Worm (Caenorhabditis elegans): ENCODE data around the gene sru-6.

sru-6 gene

DNA sequence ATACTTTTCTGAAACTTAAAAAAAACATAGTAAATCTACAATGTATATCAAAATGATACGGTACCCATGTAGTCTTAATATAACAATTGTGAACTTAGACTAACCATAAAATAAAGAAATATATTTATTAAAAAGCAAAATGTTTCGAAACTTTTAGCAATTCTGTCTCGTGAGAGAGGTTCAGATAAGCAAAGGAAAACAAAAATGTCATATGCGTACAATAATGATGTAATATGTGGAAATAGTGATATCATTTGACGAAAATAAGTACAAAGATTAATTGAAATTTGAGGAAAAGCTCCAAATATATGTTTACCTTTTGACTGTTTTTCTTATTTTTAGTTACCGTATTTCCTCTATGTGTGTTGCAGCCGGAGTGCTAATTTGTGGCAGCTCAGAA lies 23.7 kb downstream of the sru-6 start (continued):
- TF ChIP-seq Y75B8A.6 (GFP tag; IDR thresholded peaks at IDR 0.05), result no peak
- no peak for TF ChIP-seq R02D3.7 (tag; optimal IDR thresholded peaks at IDR 0.05)
- TF ChIP-seq lin-15B (tag; optimal IDR thresholded peaks at IDR 0.05), result no peak
- TF ChIP-seq saeg-2 (GFP tag; IDR thresholded peaks at IDR 0.05), result no peak
- no peak for TF ChIP-seq dmd-6 (GFP tag; IDR thresholded peaks at IDR 0.05)
- no peak for TF ChIP-seq daf-16 (GFP tag; optimal IDR thresholded peaks at IDR 0.05)
- TF ChIP-seq daf-16 (tag; optimal IDR thresholded peaks at IDR 0.05), result peak; percentile 72
- no peak for TF ChIP-seq ceh-44 (GFP tag; IDR thresholded peaks at IDR 0.05)
- no peak for TF ChIP-seq Y48G9A.11 (GFP tag; IDR thresholded peaks at IDR 0.05)
- no peak for TF ChIP-seq nhr-111 (GFP tag; optimal IDR thresholded peaks at IDR 0.05)
- TF ChIP-seq mxl-2 (GFP tag; conservative IDR thresholded peaks at IDR 0.05), result no peak
- TF ChIP-seq Y105C5A.15 (GFP tag; IDR thresholded peaks at IDR 0.05), result no peak
- TF ChIP-seq dve-1 (tag; optimal IDR thresholded peaks at IDR 0.05; ENCODE audit: insufficient read depth), result peak; percentile 40
- peak; percentile 15 for TF ChIP-seq nhr-77 (tag; optimal IDR thresholded peaks at IDR 0.05)
- TF ChIP-seq hlh-30 (tag; optimal IDR thresholded peaks at IDR 0.05; ENCODE audit: insufficient read depth), result peak; percentile 10
- TF ChIP-seq ces-1 (GFP tag; optimal IDR thresholded peaks at IDR 0.05), result no peak
- TF ChIP-seq ceh-20 (GFP tag; IDR thresholded peaks at IDR 0.05), result no peak
- TF ChIP-seq T20F7.1 (GFP tag; optimal IDR thresholded peaks at IDR 0.05), result peak; percentile 55
- no peak for TF ChIP-seq daf-12 (tag; optimal IDR thresholded peaks at IDR 0.05)
- TF ChIP-seq T26A8.4 (GFP tag; IDR thresholded peaks at IDR 0.05), result no peak
- no peak for TF ChIP-seq nhr-48 (tag; optimal IDR thresholded peaks at IDR 0.05)
- TF ChIP-seq mep-1 (tag; optimal IDR thresholded peaks at IDR 0.05), result peak; percentile 3
- no peak for TF ChIP-seq fkh-10 (GFP tag; optimal IDR thresholded peaks at IDR 0.05)
- TF ChIP-seq vab-7 (GFP tag; IDR thresholded peaks at IDR 0.05), result no peak
- TF ChIP-seq ztf-11 (tag; optimal IDR thresholded peaks at IDR 0.05), result no peak
- no peak for TF ChIP-seq spr-3 (GFP tag; optimal IDR thresholded peaks at IDR 0.05)
- TF ChIP-seq ctbp-1 (GFP tag; IDR thresholded peaks at IDR 0.05), result no peak
- TF ChIP-seq F49E8.2 (tag; optimal IDR thresholded peaks at IDR 0.05; ENCODE audit: borderline replicate concordance), result no peak
- no peak for TF ChIP-seq arid-1 (GFP tag; conservative IDR thresholded peaks at IDR 0.05)
- no peak for TF ChIP-seq nhr-25 (tag; optimal IDR thresholded peaks at IDR 0.05; ENCODE audit: borderline replicate concordance, insufficient read depth)
- TF ChIP-seq dmd-8 (GFP tag; IDR thresholded peaks at IDR 0.05), result no peak

- peak in 1 of 2 experiments; percentile 88 for TF ChIP-seq unc-62 (GFP tag; optimal IDR thresholded peaks at IDR 0.05 in 1 of 2)
- TF ChIP-seq unc-62 (tag; optimal IDR thresholded peaks at IDR 0.05), result no peak
- TF ChIP-seq ceh-28 (tag; optimal IDR thresholded peaks at IDR 0.05), result no peak
- no peak for TF ChIP-seq mxl-3 (GFP tag; optimal IDR thresholded peaks at IDR 0.05)
- no peak for TF ChIP-seq tra-1 (GFP tag; IDR thresholded peaks at IDR 0.05)
- TF ChIP-seq dmd-6 (GFP tag; IDR thresholded peaks at IDR 0.05), result peak; percentile 36
- TF ChIP-seq cey-2 (tag; optimal IDR thresholded peaks at IDR 0.05; ENCODE audit: borderline replicate concordance, insufficient read depth), result peak; percentile 20
- TF ChIP-seq mdl-1 (tag; optimal IDR thresholded peaks at IDR 0.05), result peak in 1 of 2 experiments; percentile 74
- peak; percentile 19 for TF ChIP-seq nhr-77 (tag; optimal IDR thresholded peaks at IDR 0.05)
- TF ChIP-seq zag-1 (tag; optimal IDR thresholded peaks at IDR 0.05), result no peak
- peak; percentile 53 for TF ChIP-seq hlh-30 (tag; optimal IDR thresholded peaks at IDR 0.05; ENCODE audit: insufficient read depth)
- TF ChIP-seq dve-1 (tag; optimal IDR thresholded peaks at IDR 0.05; ENCODE audit: insufficient read depth), result peak; percentile 34
- TF ChIP-seq lsy-2 (tag; optimal IDR thresholded peaks at IDR 0.05), result peak in 1 of 2 experiments; percentile 37
- peak; percentile 50 for TF ChIP-seq hlh-11 (tag; optimal IDR thresholded peaks at IDR 0.05)
- peak; percentile 56 for TF ChIP-seq nhr-28 (tag; optimal IDR thresholded peaks at IDR 0.05)
These were observed 26.4 kb downstream of the sru-6 start, which contains the start of gene C33A12.19 for ce11 chrIV:9516831-9517230. Gene C33A12.19, plus strand, starts transcription at chrIV:9516999.

Data from whole organism, L4 larva.